Worm (Caenorhabditis elegans) whole organism, L2 larva: ENCODE data around the gene F45D11.5.

Experiments
- ZK546.5 ChIP-seq: sonication (generic microtip); optimal IDR thresholded peaks from 2 replicates; lab custom pipeline; 2017; ENCODE audit warnings: missing biosample characterization, missing genetic modification characterization
- ceh-16 ChIP-seq: fragments of 150-350 bp; optimal IDR thresholded peaks from 2 replicates; lab custom pipeline; 2014; ENCODE audit warnings: missing biosample characterization, missing genetic modification characterization
- lin-11 ChIP-seq: fragments of 150-350 bp; sonication (generic microtip); optimal IDR thresholded peaks from 2 replicates; lab custom pipeline; 2014; ENCODE audit warnings: missing biosample characterization, missing genetic modification characterization, inconsistent platforms, mixed read lengths
- mbf-1 ChIP-seq: sonication (generic microtip); optimal IDR thresholded peaks from 2 replicates; lab custom pipeline; 2017; ENCODE audit warnings: missing biosample characterization, missing genetic modification characterization
- nhr-21 ChIP-seq: fragments of 150-350 bp; optimal IDR thresholded peaks from 2 replicates; lab custom pipeline; 2014; ENCODE audit warnings: missing biosample characterization, missing genetic modification characterization
- nhr-23 ChIP-seq: fragments of 150-350 bp; optimal IDR thresholded peaks from 2 replicates; lab custom pipeline; 2014; ENCODE audit warnings: missing biosample characterization, missing genetic modification reagents, missing genetic modification characterization
- nhr-237 ChIP-seq: fragments of 150-350 bp; optimal IDR thresholded peaks from 2 replicates; lab custom pipeline; 2014; ENCODE audit warnings: missing biosample characterization, missing genetic modification characterization
- nhr-25 ChIP-seq: fragments of 150-350 bp; sonication (generic microtip); optimal IDR thresholded peaks from 3 replicates; lab custom pipeline; 2014; ENCODE audit warnings: missing biosample characterization, missing genetic modification characterization
- skn-1 ChIP-seq: sonication (generic microtip); optimal IDR thresholded peaks from 2 replicates; lab custom pipeline; 2017; ENCODE audit warnings: missing biosample characterization, missing genetic modification characterization
- snpc-4 ChIP-seq: fragments of 150-350 bp; optimal IDR thresholded peaks from 2 replicates; lab custom pipeline; 2014; ENCODE audit warnings: missing biosample characterization, missing genetic modification characterization
- unc-39 ChIP-seq: fragments of 150-350 bp; optimal IDR thresholded peaks from 2 replicates; lab custom pipeline; 2014; ENCODE audit warnings: missing biosample characterization, missing genetic modification characterization
- unc-62 ChIP-seq: fragments of 150-350 bp; optimal IDR thresholded peaks from 2 replicates; lab custom pipeline; 2014; ENCODE audit warnings: missing biosample characterization, missing genetic modification reagents, missing genetic modification characterization
- zag-1 ChIP-seq: fragments of 150-350 bp; optimal IDR thresholded peaks from 2 replicates; lab custom pipeline; 2014; ENCODE audit warnings: missing biosample characterization, missing genetic modification characterization
- ztf-11 ChIP-seq: sonication (generic microtip); optimal IDR thresholded peaks from 2 replicates; lab custom pipeline; 2017; ENCODE audit warnings: missing biosample characterization, missing genetic modification characterization

ce11 chrII:1042227-1042626 is 40.7 kb downstream of the F45D11.5 start, which contains the start of gene fbxb-41:
- no peak for TF ChIP-seq zag-1 (tag; lab: Kevin White, UChicago)
- no peak for TF ChIP-seq ZK546.5 (tag; lab: Kevin White, UChicago)
- TF ChIP-seq mbf-1 = no peak
- TF ChIP-seq unc-39 (tag; lab: Kevin White, UChicago) = no peak
- TF ChIP-seq nhr-237 (tag; lab: Kevin White, UChicago) = no peak
- TF ChIP-seq snpc-4 (tag; lab: Kevin White, UChicago) = no peak
- TF ChIP-seq ceh-16 = no peak
- TF ChIP-seq unc-62 (GFP tag; lab: Kevin White, UChicago) = no peak
- no peak for TF ChIP-seq ztf-11 (tag; lab: Kevin White, UChicago)
- no peak for TF ChIP-seq nhr-23
- no peak for TF ChIP-seq skn-1 (tag; lab: Kevin White, UChicago)
- TF ChIP-seq nhr-25 (tag; lab: Kevin White, UChicago) = no peak
- no peak for TF ChIP-seq lin-11 (tag; lab: Kevin White, UChicago)
- no peak for TF ChIP-seq nhr-21 (tag; lab: Kevin White, UChicago)
